Worm (Caenorhabditis elegans): ENCODE data around the gene F49H12.2.

DNA sequence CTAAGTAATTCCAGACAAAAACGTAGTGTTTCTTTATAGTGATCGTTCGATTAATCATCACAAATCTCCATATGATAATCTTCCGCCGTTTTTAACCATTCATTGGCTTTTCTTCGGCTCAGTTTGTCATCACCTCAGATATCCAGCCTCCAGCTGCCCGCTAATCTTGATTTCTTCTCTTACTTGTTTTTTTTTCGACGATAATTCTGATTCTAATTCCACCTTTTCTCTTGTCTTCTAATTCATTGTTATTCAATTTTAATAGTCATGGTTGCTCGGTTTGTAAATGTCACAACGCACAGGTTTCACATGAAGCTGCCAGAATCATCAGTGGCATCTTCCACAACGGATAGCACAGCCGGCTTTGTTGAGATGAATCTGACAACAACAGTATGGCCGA is 5.6 kb upstream of the F49H12.2 start, which contains the start of gene F49H12.4:
- TF ChIP-seq ztf-4 (tag; optimal IDR thresholded peaks at IDR 0.05): no peak
- TF ChIP-seq ama-1 (optimal IDR thresholded peaks at IDR 0.05): no peak
- TF ChIP-seq aly-2 (tag; optimal IDR thresholded peaks at IDR 0.05): no peak
